Worm (Caenorhabditis elegans) whole organism, L1 larva: ENCODE data around the gene sqv-4.

Experiments used
- blmp-1 ChIP-seq: fragments of 150-350 bp; optimal IDR thresholded peaks from 2 replicates; lab custom pipeline; 2014; ENCODE audit warnings: missing biosample characterization, missing genetic modification characterization
- ces-1 ChIP-seq: fragments of 150-350 bp; optimal IDR thresholded peaks from 2 replicates; lab custom pipeline; 2014; ENCODE audit warnings: missing biosample characterization, missing genetic modification reagents, missing genetic modification characterization
- zag-1 ChIP-seq: fragments of 150-350 bp; optimal IDR thresholded peaks from 2 replicates; lab custom pipeline; 2014; ENCODE audit warnings: missing biosample characterization, missing genetic modification characterization

ce11 chrV:10640977-10641376, 20.3 kb downstream of the sqv-4 start:
- no peak for TF ChIP-seq ces-1
- TF ChIP-seq zag-1 (tag; lab: Kevin White, UChicago): no peak
- TF ChIP-seq blmp-1 (tag; lab: Kevin White, UChicago): no peak
